Fruit fly (Drosophila melanogaster): ENCODE measurements around the gene Kots.

- TF ChIP-seq so (GFP tag; IDR thresholded peaks at IDR 0.05) (no peak), CG10565 (GFP tag; optimal IDR thresholded peaks at IDR 0.05) (no peak), disco-r (GFP tag; optimal IDR thresholded peaks at IDR 0.05) (no peak), CG9876 (GFP tag; optimal IDR thresholded peaks at IDR 0.05) (no peak)
Measured at dm6 chr3R:13976070-13976492, 12.1 kb upstream of the Kots start.
